Worm (Caenorhabditis elegans) whole organism, midembryonic: Measurements from ENCODE around the gene aipl-1.
"Not testable (repeated sequence)": the region's sequence is repeated elsewhere in the genome, so short reads cannot be mapped to it uniquely, and the experiment has no call there.

ENCODE experiments used
- T22C8.4 ChIP-seq: fragments of 200-800 bp; sonication (Bioruptor generic); IDR thresholded peaks from 2 replicates; pipeline ENCODE4 v1.3.6; 2022; ENCODE audit warnings: missing genetic modification characterization, missing compliant biosample characterization
- cog-1 ChIP-seq: sonication (generic microtip); optimal IDR thresholded peaks from 2 replicates; lab custom pipeline; 2016; ENCODE audit warnings: missing genetic modification characterization, missing compliant biosample characterization
- flt-1 ChIP-seq: fragments of 200-800 bp; sonication (Bioruptor generic); IDR thresholded peaks from 2 replicates; pipeline ENCODE4 v1.3.6; 2022; ENCODE audit warnings: missing genetic modification characterization, missing compliant biosample characterization
- klf-2 ChIP-seq: fragments of 200-800 bp; sonication (Bioruptor generic); conservative IDR thresholded peaks from 2 replicates; pipeline ENCODE4 v1.3.6; 2022; ENCODE audit warnings: missing genetic modification reagents, missing genetic modification characterization, missing compliant biosample characterization
- med-1 ChIP-seq: sonication (generic microtip); optimal IDR thresholded peaks from 2 replicates; lab custom pipeline; 2017; ENCODE audit warnings: missing genetic modification characterization, mild to moderate bottlenecking, missing compliant biosample characterization, antibody characterized with exemption, missing genetic modification reagents; ENCODE audit not compliant: insufficient read depth
- ref-1 ChIP-seq: fragments of 200-800 bp; sonication (Bioruptor generic); conservative IDR thresholded peaks from 2 replicates; pipeline ENCODE4 v1.3.6; 2022; ENCODE audit warnings: missing genetic modification reagents, missing genetic modification characterization, missing compliant biosample characterization
- tab-1 ChIP-seq: fragments of 200-800 bp; sonication (Bioruptor generic); IDR thresholded peaks from 2 replicates; pipeline ENCODE4 v1.3.6; 2022; ENCODE audit warnings: missing genetic modification characterization, missing compliant biosample characterization
- ztf-23 ChIP-seq: fragments of 200-800 bp; sonication (Bioruptor generic); IDR thresholded peaks from 2 replicates; pipeline ENCODE4 v1.3.6; 2022; ENCODE audit warnings: missing genetic modification reagents, missing genetic modification characterization, missing compliant biosample characterization
- ztf-29 ChIP-seq: fragments of 200-800 bp; sonication (Bioruptor generic); IDR thresholded peaks from 2 replicates; pipeline ENCODE4 v1.3.6; 2022; ENCODE audit warnings: missing genetic modification reagents, missing genetic modification characterization, missing compliant biosample characterization

Gene aipl-1

ce11 chrV:15132423-15132822 lies 4.2 kb downstream of the aipl-1 start, which contains the start of gene str-171:
Gene str-171, minus strand, starts transcription at chrV:15132523.
- TF ChIP-seq ztf-29 (GFP tag; lab: Robert Waterston, UW): no peak
- no peak for TF ChIP-seq flt-1

- TF ChIP-seq klf-2 (no peak), cog-1 (no peak), flt-1 (no peak), ztf-23 (GFP tag; lab: Robert Waterston, UW) (no peak), med-1 (GFP tag; lab: Kevin White, UChicago) (no peak), tab-1 (GFP tag; lab: Robert Waterston, UW) (no peak), T22C8.4 (no peak), ztf-29 (GFP tag; lab: Robert Waterston, UW) (no peak), ref-1 (GFP tag; lab: Robert Waterston, UW) (no peak)
Measured at ce11 chrV:15127955-15128354, 8.6 kb downstream of the aipl-1 start, which contains the start of gene srr-7. Gene srr-7, plus strand, starts transcription at chrV:15128255.

ce11 chrV:15127413-15127812 lies 9.2 kb downstream of the aipl-1 start, which contains the start of gene srj-27:
Gene srj-27, minus strand, starts transcription at chrV:15127513.
- TF ChIP-seq klf-2 (no peak), cog-1 (no peak)

ce11 chrV:15125162-15125561 lies 11.4 kb downstream of the aipl-1 start, which contains the start of gene ugt-30:
Gene ugt-30, minus strand, starts transcription at chrV:15125262.
- not testable (repeated sequence) for TF ChIP-seq tab-1 (GFP tag; lab: Robert Waterston, UW); cog-1; ztf-23 (GFP tag; lab: Robert Waterston, UW)

- TF ChIP-seq tab-1 (GFP tag; lab: Robert Waterston, UW) (no peak), flt-1 (no peak), klf-2 (no peak), cog-1 (no peak), med-1 (GFP tag; lab: Kevin White, UChicago) (no peak), ztf-29 (GFP tag; lab: Robert Waterston, UW) (no peak), ztf-23 (GFP tag; lab: Robert Waterston, UW) (no peak), ref-1 (GFP tag; lab: Robert Waterston, UW) (no peak), T22C8.4 (no peak)
Measured at ce11 chrV:15119517-15119916, 17.1 kb downstream of the aipl-1 start, which contains the start of gene flor-1. Gene flor-1, minus strand, starts transcription at chrV:15119617.

ce11 chrV:15115968-15116367 lies 20.6 kb downstream of the aipl-1 start, which contains the start of gene T01G5.8:
Gene T01G5.8, plus strand, starts transcription at chrV:15116268.
- not testable (repeated sequence) for TF ChIP-seq med-1 (GFP tag; lab: Kevin White, UChicago); klf-2; flt-1

ce11 chrV:15113992-15114391 lies 22.6 kb downstream of the aipl-1 start, which contains the start of gene T01G5.6:
Gene T01G5.6, minus strand, starts transcription at chrV:15114092.
- TF ChIP-seq ztf-23 (GFP tag; lab: Robert Waterston, UW) (no peak), flt-1 (no peak), T22C8.4 (no peak), ref-1 (GFP tag; lab: Robert Waterston, UW) (no peak), cog-1 (no peak), klf-2 (no peak), tab-1 (GFP tag; lab: Robert Waterston, UW) (no peak), med-1 (GFP tag; lab: Kevin White, UChicago) (no peak), ztf-29 (GFP tag; lab: Robert Waterston, UW) (no peak)

- TF ChIP-seq tab-1 (GFP tag; lab: Robert Waterston, UW) (no peak), klf-2 (no peak), med-1 (GFP tag; lab: Kevin White, UChicago) (no peak), flt-1 (no peak), ztf-29 (GFP tag; lab: Robert Waterston, UW) (no peak), ztf-23 (GFP tag; lab: Robert Waterston, UW) (no peak), cog-1 (no peak), ref-1 (GFP tag; lab: Robert Waterston, UW) (no peak), T22C8.4 (no peak)
Measured at ce11 chrV:15111660-15112059, 24.9 kb downstream of the aipl-1 start, which contains the start of gene T01G5.7. Gene T01G5.7, plus strand, starts transcription at chrV:15111960.

DNA sequence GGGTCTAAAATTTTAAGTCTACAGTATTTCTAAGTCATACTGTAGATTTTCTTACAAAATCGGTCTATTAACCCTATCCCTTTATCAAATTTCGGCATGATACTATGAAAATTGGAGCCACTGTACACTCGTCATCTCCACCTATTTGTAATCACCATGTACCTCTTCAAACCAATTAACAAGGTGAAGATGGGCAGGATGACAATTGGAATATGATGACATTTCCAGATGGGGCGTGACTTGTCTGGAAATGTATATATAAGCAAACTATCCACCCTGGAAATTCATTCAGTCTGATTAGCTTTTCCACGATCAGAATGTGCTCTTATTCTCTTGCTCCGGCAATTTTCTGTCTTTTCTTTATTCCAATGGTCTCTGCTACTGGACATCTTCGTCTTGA lies 27.3 kb downstream of the aipl-1 start, which contains the start of gene Y75B12A.2:
Y75B12A.2 (plus strand) TSS at position 301 of the 400 bp plus-strand sequence.
- TF ChIP-seq ztf-29 (GFP tag; lab: Robert Waterston, UW): no peak
- TF ChIP-seq med-1 (GFP tag; lab: Kevin White, UChicago): no peak
- TF ChIP-seq klf-2: no peak
- TF ChIP-seq T22C8.4: no peak
- no peak for TF ChIP-seq flt-1
- TF ChIP-seq ztf-23 (GFP tag; lab: Robert Waterston, UW): no peak
- no peak for TF ChIP-seq tab-1 (GFP tag; lab: Robert Waterston, UW)
- TF ChIP-seq cog-1: no peak
- no peak for TF ChIP-seq ref-1 (GFP tag; lab: Robert Waterston, UW)

DNA sequence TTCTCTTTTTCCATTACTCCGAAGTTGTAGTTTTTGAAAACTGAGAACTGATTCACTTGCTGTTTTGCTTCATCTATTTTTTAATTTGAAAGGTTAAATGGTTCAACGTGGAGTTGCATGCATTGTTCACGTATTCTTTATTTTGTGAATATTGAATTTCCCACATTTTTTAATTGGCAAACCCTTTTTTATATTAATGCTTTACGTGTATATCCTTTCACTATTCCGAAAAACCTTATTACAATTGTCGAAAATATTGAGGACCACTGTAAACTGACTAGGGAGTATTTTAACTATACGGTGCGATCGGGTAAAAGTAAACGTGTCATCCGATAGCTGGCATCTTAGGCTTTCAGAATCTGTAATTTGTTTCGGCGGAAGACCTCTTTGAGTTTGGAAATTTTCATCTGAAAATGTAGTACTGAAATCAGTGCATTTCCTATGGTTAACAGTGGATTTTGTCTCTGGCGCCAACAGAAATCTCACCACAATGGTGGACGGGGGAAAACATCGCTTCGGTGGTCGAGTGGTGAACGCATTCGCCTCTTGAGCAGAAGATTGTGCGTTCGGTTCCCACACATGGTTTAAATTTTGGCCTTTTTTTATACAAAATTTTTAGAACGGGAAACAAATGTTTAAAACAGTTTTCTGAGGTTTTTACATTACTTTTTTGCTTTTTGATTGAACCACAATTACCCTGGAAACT lies 30.6 kb downstream of the aipl-1 start, which contains the start of gene C01G10.14:
C01G10.14 (minus strand) TSS at position 51 of the 706 bp plus-strand sequence.
- TF ChIP-seq cog-1; klf-2; med-1 (GFP tag; lab: Kevin White, UChicago): not testable (repeated sequence)
